Fruit fly (Drosophila melanogaster) whole organism, embryonic: ENCODE results near the gene natalisin.

Experiments used
- Aef1 ChIP-seq: fragments of 200-800 bp; sonication (Bioruptor generic); IDR thresholded peaks from 3 replicates; pipeline ENCODE4 v1.3.6; 2022; ENCODE audit warnings: missing biosample characterization, missing genetic modification characterization
- Awh ChIP-seq: fragments of 200-800 bp; sonication (Bioruptor generic); IDR thresholded peaks from 2 replicates; pipeline ENCODE4, ENCODE4 v1.3.6; 2022; ENCODE audit warnings: missing biosample characterization, missing genetic modification characterization
- Bgb ChIP-seq: fragments of 200-800 bp; sonication (Bioruptor generic); IDR thresholded peaks from 2 replicates; pipeline ENCODE4 v1.3.6; 2022; ENCODE audit warnings: missing biosample characterization, missing genetic modification characterization; ENCODE audit not compliant: partially characterized antibody
- Blimp-1 ChIP-seq: fragments of 200-800 bp; sonication (Bioruptor generic); optimal IDR thresholded peaks from 3 replicates; lab custom pipeline; 2018; ENCODE audit warnings: missing biosample characterization, missing genetic modification characterization, mild to moderate bottlenecking, moderate library complexity, missing genetic modification reagents
- CG10366 ChIP-seq: fragments of 200-800 bp; sonication (Bioruptor generic); IDR thresholded peaks from 2 replicates; pipeline ENCODE4 v1.3.6; 2022; ENCODE audit warnings: missing biosample characterization, missing genetic modification characterization
- CG10654 ChIP-seq: fragments of 200-800 bp; sonication (Bioruptor generic); optimal IDR thresholded peaks from 2 replicates; lab custom pipeline; 2016; ENCODE audit warnings: missing biosample characterization, missing genetic modification characterization
- CG10979 ChIP-seq: fragments of 200-800 bp; sonication (Bioruptor generic); optimal IDR thresholded peaks from 2 replicates; lab custom pipeline; 2018; ENCODE audit warnings: missing biosample characterization, mild to moderate bottlenecking, missing genetic modification characterization, moderate library complexity
- CG11093 ChIP-seq: fragments of 200-800 bp; sonication (Bioruptor generic); IDR thresholded peaks from 3 replicates; pipeline ENCODE4 v1.3.6; 2022; ENCODE audit warnings: missing biosample characterization, missing genetic modification characterization
- CG11247 ChIP-seq: fragments of 200-800 bp; sonication (Bioruptor generic); IDR thresholded peaks from 2 replicates; pipeline ENCODE4 v1.3.6; 2022; ENCODE audit warnings: missing biosample characterization, missing genetic modification characterization
- CG11504 ChIP-seq: fragments of 200-800 bp; sonication (Bioruptor generic); optimal IDR thresholded peaks from 3 replicates; lab custom pipeline; 2019; ENCODE audit warnings: missing biosample characterization, mild to moderate bottlenecking, missing genetic modification characterization, moderate library complexity
- CG12391 ChIP-seq: fragments of 200-800 bp; sonication (Bioruptor generic); optimal IDR thresholded peaks from 3 replicates; lab custom pipeline; 2018; ENCODE audit warnings: missing biosample characterization, mild to moderate bottlenecking, missing genetic modification characterization, moderate library complexity
- CG13424 ChIP-seq: fragments of 200-800 bp; sonication (Bioruptor generic); optimal IDR thresholded peaks from 2 replicates; lab custom pipeline; 2019; ENCODE audit warnings: missing biosample characterization, mild to moderate bottlenecking, missing genetic modification characterization, moderate library complexity
- CG14667 ChIP-seq: fragments of 200-800 bp; sonication (Bioruptor generic); IDR thresholded peaks from 2 replicates; pipeline ENCODE4 v1.3.6; 2022; ENCODE audit warnings: missing biosample characterization, missing genetic modification characterization
- CG1603 ChIP-seq: fragments of 200-800 bp; sonication (Bioruptor generic); optimal IDR thresholded peaks from 2 replicates; lab custom pipeline; 2019; ENCODE audit warnings: missing biosample characterization, mild to moderate bottlenecking, missing genetic modification characterization, moderate library complexity
- CG18262 ChIP-seq: fragments of 200-800 bp; optimal IDR thresholded peaks from 3 replicates; lab custom pipeline; 2019; ENCODE audit warnings: missing biosample characterization, mild to moderate bottlenecking, missing genetic modification characterization, moderate library complexity
- CG2120 ChIP-seq: fragments of 200-800 bp; sonication (Bioruptor generic); optimal IDR thresholded peaks from 3 replicates; lab custom pipeline; 2016; ENCODE audit warnings: missing biosample characterization, missing genetic modification characterization
- CG2712 ChIP-seq: fragments of 200-800 bp; optimal IDR thresholded peaks from 3 replicates; lab custom pipeline; 2019; ENCODE audit warnings: missing biosample characterization, mild to moderate bottlenecking, missing genetic modification characterization, moderate library complexity
- CG34376 ChIP-seq: fragments of 200-800 bp; sonication (Bioruptor generic); optimal IDR thresholded peaks from 2 replicates; lab custom pipeline; 2018; ENCODE audit warnings: missing biosample characterization, mild to moderate bottlenecking, missing genetic modification characterization
- CG4424 ChIP-seq: fragments of 200-800 bp; sonication (Bioruptor generic); optimal IDR thresholded peaks from 3 replicates; lab custom pipeline; 2016; ENCODE audit warnings: missing biosample characterization, missing genetic modification characterization
- CG4854 ChIP-seq: fragments of 200-800 bp; sonication (Bioruptor generic); optimal IDR thresholded peaks from 2 replicates; lab custom pipeline; 2016; ENCODE audit warnings: missing biosample characterization, missing genetic modification characterization, inconsistent platforms
- CG6175 ChIP-seq: fragments of 200-800 bp; sonication (Bioruptor generic); IDR thresholded peaks from 3 replicates; pipeline ENCODE4 v1.3.6; 2022; ENCODE audit warnings: missing biosample characterization, missing genetic modification characterization
- CG9932 ChIP-seq: fragments of 200-800 bp; sonication (Bioruptor generic); IDR thresholded peaks from 2 replicates; pipeline ENCODE4 v1.3.6; 2022; ENCODE audit warnings: missing biosample characterization, missing genetic modification characterization
- Drgx ChIP-seq: fragments of 200-800 bp; sonication (Bioruptor generic); IDR thresholded peaks from 2 replicates; pipeline ENCODE4 v1.3.6; 2022; ENCODE audit warnings: missing biosample characterization, missing genetic modification characterization
- Lim3 ChIP-seq: fragments of 200-800 bp; sonication (Bioruptor generic); IDR thresholded peaks from 2 replicates; pipeline ENCODE4 v1.3.6; 2022; ENCODE audit warnings: missing biosample characterization, missing genetic modification characterization
- Med ChIP-seq: fragments of 200-800 bp; sonication (Bioruptor generic); peaks from one replicate; lab custom pipeline; 2016; ENCODE audit warnings: missing biosample characterization, missing genetic modification characterization, mild to moderate bottlenecking, inconsistent platforms, moderate library complexity
- Ssrp ChIP-seq: fragments of 200-800 bp; sonication (Bioruptor generic); optimal IDR thresholded peaks from 2 replicates; lab custom pipeline; 2018; ENCODE audit warnings: missing biosample characterization, mild to moderate bottlenecking, missing genetic modification characterization, moderate library complexity
- Stat92E ChIP-seq, 3 experiments: fragments of >200 bp in 2 of 3; fragments of 200-800 bp in 1 of 3; sonication (Bioruptor generic) in 1 of 3; optimal IDR thresholded peaks; 2 replicates each; lab custom pipeline; 2017 to 2019; ENCODE audit warnings: missing biosample characterization in 3 of 3, missing genetic modification characterization in 3 of 3, mild to moderate bottlenecking in 1 of 3, moderate library complexity in 1 of 3
- Vsx1 ChIP-seq: fragments of 200-800 bp; sonication (Bioruptor generic); optimal IDR thresholded peaks from 2 replicates; lab custom pipeline; 2017; ENCODE audit warnings: missing biosample characterization, mild to moderate bottlenecking, missing genetic modification characterization, missing genetic modification reagents
- Xrp1 ChIP-seq: fragments of 200-800 bp; sonication (Bioruptor generic); IDR thresholded peaks from 2 replicates; pipeline ENCODE4 v1.3.6; 2022; ENCODE audit warnings: missing biosample characterization, missing genetic modification characterization
- amos ChIP-seq: fragments of 200-800 bp; sonication (Bioruptor generic); IDR thresholded peaks from 2 replicates; pipeline ENCODE4 v1.3.6; 2022; ENCODE audit warnings: missing biosample characterization, missing genetic modification characterization; ENCODE audit not compliant: partially characterized antibody
- ase ChIP-seq: fragments of 200-800 bp; sonication (Bioruptor generic); IDR thresholded peaks from 3 replicates; pipeline ENCODE4 v1.3.6; 2022; ENCODE audit warnings: missing biosample characterization, missing genetic modification characterization
- bsh ChIP-seq, 2 experiments: fragments of 200-800 bp; sonication (Bioruptor generic); optimal IDR thresholded peaks; 2 replicates each; lab custom pipeline; 2017 to 2018; ENCODE audit warnings: mild to moderate bottlenecking in 2 of 2, missing biosample characterization in 2 of 2, missing genetic modification characterization in 2 of 2, moderate library complexity in 1 of 2
- chif ChIP-seq, 2 experiments: fragments of 200-800 bp; sonication (Bioruptor generic); optimal IDR thresholded peaks; 3 replicates each; lab custom pipeline; 2016; ENCODE audit warnings: missing biosample characterization in 2 of 2, missing genetic modification characterization in 2 of 2
- dpn ChIP-seq, 2 experiments: fragments of 200-800 bp; sonication (Bioruptor generic); optimal IDR thresholded peaks; 3 replicates each; lab custom pipeline; 2016; ENCODE audit warnings: missing biosample characterization in 2 of 2, missing genetic modification characterization in 2 of 2
- dysf ChIP-seq: fragments of 200-800 bp; sonication (Bioruptor generic); IDR thresholded peaks from 3 replicates; pipeline ENCODE4 v1.3.6; 2022; ENCODE audit warnings: missing biosample characterization, missing genetic modification characterization
- emc ChIP-seq: fragments of 200-800 bp; sonication (Bioruptor generic); optimal IDR thresholded peaks from 2 replicates; lab custom pipeline; 2016; ENCODE audit warnings: missing biosample characterization, missing genetic modification characterization
- grau ChIP-seq: fragments of 200-800 bp; optimal IDR thresholded peaks from 3 replicates; lab custom pipeline; 2019; ENCODE audit warnings: missing biosample characterization, mild to moderate bottlenecking, missing genetic modification characterization, moderate library complexity
- ind ChIP-seq: fragments of 200-800 bp; sonication (Bioruptor generic); optimal IDR thresholded peaks from 3 replicates; lab custom pipeline; 2016; ENCODE audit warnings: missing biosample characterization, missing genetic modification characterization
- lmd ChIP-seq: fragments of 200-800 bp; sonication (Bioruptor generic); IDR thresholded peaks from 2 replicates; pipeline ENCODE4 v1.3.6; 2022; ENCODE audit warnings: missing biosample characterization, missing genetic modification characterization
- nmo ChIP-seq: fragments of 200-800 bp; sonication (Bioruptor generic); optimal IDR thresholded peaks from 2 replicates; lab custom pipeline; 2018; ENCODE audit warnings: missing biosample characterization, mild to moderate bottlenecking, missing genetic modification characterization, moderate library complexity
- nom ChIP-seq: fragments of 200-800 bp; sonication (Bioruptor generic); optimal IDR thresholded peaks from 2 replicates; lab custom pipeline; 2017; ENCODE audit warnings: missing biosample characterization, missing genetic modification characterization, mild to moderate bottlenecking, moderate library complexity, missing genetic modification reagents
- pan ChIP-seq, 4 experiments: fragments of >200 bp in 3 of 4; fragments of 200-800 bp in 1 of 4; sonication (Bioruptor generic) in 1 of 4; optimal IDR thresholded peaks in 3 of 4; IDR thresholded peaks in 1 of 4; 2 replicates each; pipeline versions ENCODE4 v1.3.6 to Lab custom; 2017 to 2022; ENCODE audit warnings: missing biosample characterization in 2 of 4, missing genetic modification characterization in 2 of 4, mixed read lengths in 1 of 4
- sens ChIP-seq: fragments of 200-800 bp; sonication (Bioruptor generic); peaks from one replicate; lab custom pipeline; 2016; ENCODE audit warnings: missing biosample characterization, missing genetic modification characterization
- sisA ChIP-seq: fragments of 200-800 bp; sonication (Bioruptor generic); IDR thresholded peaks from 2 replicates; pipeline ENCODE4 v1.3.6; 2022; ENCODE audit warnings: missing biosample characterization, missing genetic modification characterization
- sob ChIP-seq: fragments of 200-800 bp; sonication (Bioruptor generic); IDR thresholded peaks from 2 replicates; pipeline ENCODE4 v1.3.6; 2022; ENCODE audit warnings: missing biosample characterization, missing genetic modification characterization
- tgo ChIP-seq: fragments of 200-800 bp; sonication (Bioruptor generic); IDR thresholded peaks from 3 replicates; pipeline ENCODE4 v1.3.6; 2022; ENCODE audit warnings: missing biosample characterization, missing genetic modification characterization
- tll ChIP-seq, 2 experiments: fragments of 200-800 bp in 1 of 2; fragments of >200 bp in 1 of 2; sonication (Bioruptor generic) in 1 of 2; optimal IDR thresholded peaks; 2 replicates each; lab custom pipeline; 2017 to 2019; ENCODE audit warnings: missing biosample characterization in 2 of 2, missing genetic modification characterization in 2 of 2, mild to moderate bottlenecking in 1 of 2, moderate library complexity in 1 of 2
- wor ChIP-seq: fragments of 200-800 bp; sonication (Bioruptor generic); IDR thresholded peaks from 2 replicates; pipeline ENCODE4 v1.3.6; 2022; ENCODE audit warnings: missing biosample characterization, missing genetic modification characterization
- zfh1 ChIP-seq: fragments of 200-800 bp; sonication (Bioruptor generic); IDR thresholded peaks from 3 replicates; pipeline ENCODE4 v1.3.6; 2022; ENCODE audit warnings: missing biosample characterization, missing genetic modification characterization

Gene natalisin

dm6 chr3R:14387840-14388239 is 30.6 kb upstream of the natalisin start (continued):
- TF ChIP-seq Vsx1 = no peak
- TF ChIP-seq CG2120 (GFP tag; lab: Kevin White, UChicago) = peak; percentile 6
- TF ChIP-seq CG11247 (GFP tag; lab: Robert Waterston, UW) = no peak
- TF ChIP-seq dpn (GFP tag; optimal IDR thresholded peaks at IDR 0.05; lab: Kevin White, UChicago) = peak in 1 of 2 experiments; percentile 14
- TF ChIP-seq bsh (GFP tag; optimal IDR thresholded peaks at IDR 0.05; lab: Kevin White, UChicago) = peak; percentile 33 to 80
- TF ChIP-seq CG4854 (GFP tag; lab: Kevin White, UChicago) = no peak
- TF ChIP-seq CG10366 (GFP tag; lab: Robert Waterston, UW) = peak; percentile 21; the same call in 1 of the 2 replicates
- no peak for TF ChIP-seq Awh (GFP tag; lab: Robert Waterston, UW)
- peak; percentile 55; the same call in 1 of the 2 replicates for TF ChIP-seq Xrp1 (GFP tag; lab: Robert Waterston, UW)
- peak; percentile 44; the same call in 2 of the 3 replicates for TF ChIP-seq tgo
- no peak for TF ChIP-seq Stat92E (GFP tag; optimal IDR thresholded peaks at IDR 0.05; lab: Kevin White, UChicago)
- peak; percentile 49 for TF ChIP-seq CG11504
- TF ChIP-seq CG13424 (tag; lab: Kevin White, UChicago) = peak; percentile 26
- no peak for TF ChIP-seq CG6175 (GFP tag; lab: Robert Waterston, UW)
- no peak for TF ChIP-seq tll (GFP tag; optimal IDR thresholded peaks at IDR 0.05; lab: Kevin White, UChicago)
- TF ChIP-seq CG11093 (GFP tag; lab: Robert Waterston, UW) = peak; percentile 52; the same call in 1 of the 3 replicates
- TF ChIP-seq CG12391 = peak; percentile 7
- TF ChIP-seq CG1603 (tag; lab: Kevin White, UChicago) = peak; percentile 33
- TF ChIP-seq Lim3 (GFP tag; lab: Robert Waterston, UW) = no peak
- peak; percentile 54 for TF ChIP-seq lmd (GFP tag; lab: Robert Waterston, UW)
- TF ChIP-seq Aef1 (GFP tag; lab: Robert Waterston, UW) = peak; percentile 36; the same call in 1 of the 3 replicates
- TF ChIP-seq CG18262 (tag; lab: Kevin White, UChicago) = peak; percentile 12
- no peak for TF ChIP-seq sob (GFP tag; lab: Robert Waterston, UW)
- TF ChIP-seq CG14667 (GFP tag; lab: Robert Waterston, UW) = no peak
- TF ChIP-seq ase (GFP tag; lab: Robert Waterston, UW) = 0 out of 3 replicates have a peak, but pooled peaks have one; percentile 22
- TF ChIP-seq dysf (GFP tag; lab: Robert Waterston, UW) = peak; percentile 53; the same call in 2 of the 3 replicates
- TF ChIP-seq grau (tag; lab: Kevin White, UChicago) = peak; percentile 11
- TF ChIP-seq CG10979 (tag; lab: Kevin White, UChicago) = peak; percentile 35
- TF ChIP-seq chif (GFP tag; optimal IDR thresholded peaks at IDR 0.05; lab: Kevin White, UChicago) = no peak
- peak; percentile 76 for TF ChIP-seq nom (GFP tag; lab: Kevin White, UChicago)
- TF ChIP-seq Med (GFP tag; lab: Kevin White, UChicago) = peak; percentile 31
- TF ChIP-seq wor (GFP tag; lab: Robert Waterston, UW) = no peak
- TF ChIP-seq pan (optimal IDR thresholded peaks at IDR 0.05; lab: Kevin White, UChicago) = no peak
- TF ChIP-seq pan (GFP tag; optimal IDR thresholded peaks at IDR 0.05 in 1 of 2, IDR thresholded peaks at IDR 0.05 in 1 of 2) = peak in 1 of 2 experiments; percentile 53
- TF ChIP-seq amos (GFP tag; lab: Robert Waterston, UW) = no peak
- TF ChIP-seq emc = no peak
- TF ChIP-seq Blimp-1 (GFP tag; lab: Kevin White, UChicago) = peak; percentile 27
- TF ChIP-seq ind = peak; percentile 9
- TF ChIP-seq sens (GFP tag; lab: Kevin White, UChicago) = peak; percentile 79
- TF ChIP-seq nmo (GFP tag; lab: Kevin White, UChicago) = peak; percentile 14
- no peak for TF ChIP-seq Bgb (GFP tag; lab: Robert Waterston, UW)
- peak; percentile 37 for TF ChIP-seq CG2712 (tag; lab: Kevin White, UChicago)
- TF ChIP-seq zfh1 (GFP tag; lab: Robert Waterston, UW) = peak; percentile 17; the same call in 1 of the 3 replicates
- TF ChIP-seq CG9932 (GFP tag; lab: Robert Waterston, UW) = peak; percentile 25; the same call in 1 of the 2 replicates
- TF ChIP-seq sisA (GFP tag; lab: Robert Waterston, UW) = peak; percentile 29; the same call in 1 of the 2 replicates
- TF ChIP-seq CG4424 (GFP tag; lab: Kevin White, UChicago) = peak; percentile 21
- no peak for TF ChIP-seq CG10654 (GFP tag; lab: Kevin White, UChicago)
- TF ChIP-seq CG34376 (GFP tag; lab: Kevin White, UChicago) = no peak
- TF ChIP-seq Ssrp (tag; lab: Kevin White, UChicago) = peak; percentile 2
- TF ChIP-seq Drgx (GFP tag; lab: Robert Waterston, UW) = peak; percentile 80
